Worm (Caenorhabditis elegans): Measurements from ENCODE around the gene gen-1.

- TF ChIP-seq ama-1 (optimal IDR thresholded peaks at IDR 0.05), result no peak
- no peak for TF ChIP-seq ceh-16 (tag; optimal IDR thresholded peaks at IDR 0.05)
- no peak for TF ChIP-seq fos-1 (tag; optimal IDR thresholded peaks at IDR 0.05)
- no peak for TF ChIP-seq alr-1 (tag; optimal IDR thresholded peaks at IDR 0.05)
- TF ChIP-seq snpc-4 (tag; optimal IDR thresholded peaks at IDR 0.05), result no peak
- no peak for TF ChIP-seq elt-3 (tag; optimal IDR thresholded peaks at IDR 0.05)
- no peak for TF ChIP-seq lin-39 (tag; optimal IDR thresholded peaks at IDR 0.05)
- no peak for TF ChIP-seq ceh-82 (tag; optimal IDR thresholded peaks at IDR 0.05)
- TF ChIP-seq egl-27 (tag; optimal IDR thresholded peaks at IDR 0.05), result no peak
Observed at ce11 chrIII:6285890-6286289, 37.9 kb upstream of the gen-1 start, which contains the start of gene gadr-3.
